Worm (Caenorhabditis elegans) whole organism, L4 larva: Measurements from ENCODE around the gene unc-68.

Experiments
- D1046.2 ChIP-seq: fragments of 200-800 bp; sonication (Bioruptor generic); IDR thresholded peaks from 2 replicates; pipeline ENCODE4 v1.3.6; 2022; ENCODE audit warnings: missing genetic modification characterization, missing compliant biosample characterization
- F26F4.8 ChIP-seq: fragments of 200-800 bp; sonication (Bioruptor generic); conservative IDR thresholded peaks from 2 replicates; pipeline ENCODE4 v1.3.6; 2022; ENCODE audit warnings: missing genetic modification characterization, missing compliant biosample characterization
- F44E2.7 ChIP-seq: fragments of 200-800 bp; sonication (Bioruptor generic); IDR thresholded peaks from 2 replicates; pipeline ENCODE4 v2.1.2; 2022; ENCODE audit warnings: missing genetic modification characterization, missing compliant biosample characterization
- T26A8.4 ChIP-seq: fragments of 200-800 bp; sonication (Bioruptor generic); IDR thresholded peaks from 2 replicates; pipeline ENCODE4 v1.3.6; 2022; ENCODE audit warnings: missing genetic modification characterization, missing compliant biosample characterization
- Y105C5A.15 ChIP-seq: fragments of 200-800 bp; sonication (Bioruptor generic); IDR thresholded peaks from 2 replicates; pipeline ENCODE4 v1.3.6; 2022; ENCODE audit warnings: missing genetic modification characterization, missing compliant biosample characterization
- Y48G9A.11 ChIP-seq: fragments of 200-800 bp; sonication (Bioruptor generic); IDR thresholded peaks from 2 replicates; pipeline ENCODE4 v1.3.6; 2022; ENCODE audit warnings: missing genetic modification reagents, missing genetic modification characterization, missing compliant biosample characterization
- Y5F2A.4 ChIP-seq: fragments of 200-800 bp; sonication (Bioruptor generic); optimal IDR thresholded peaks from 2 replicates; lab custom pipeline; 2018; ENCODE audit warnings: mild to moderate bottlenecking, missing genetic modification characterization, missing compliant biosample characterization
- aha-1 ChIP-seq: fragments of 150-350 bp; peaks from one replicate; lab custom pipeline; 2014; ENCODE audit warnings: missing biosample characterization, missing genetic modification characterization
- aly-2 ChIP-seq: sonication (generic microtip); optimal IDR thresholded peaks from 2 replicates; lab custom pipeline; 2018; ENCODE audit warnings: missing biosample characterization, missing genetic modification characterization
- attf-4 ChIP-seq: sonication (generic microtip); optimal IDR thresholded peaks from 3 replicates; lab custom pipeline; 2017; ENCODE audit warnings: missing biosample characterization, missing genetic modification characterization
- ceh-44 ChIP-seq: fragments of 200-800 bp; sonication (Bioruptor generic); IDR thresholded peaks from 2 replicates; pipeline ENCODE4 v1.3.6; 2022; ENCODE audit warnings: missing genetic modification reagents, missing genetic modification characterization, missing compliant biosample characterization
- ceh-82 ChIP-seq: sonication (generic microtip); optimal IDR thresholded peaks from 2 replicates; lab custom pipeline; 2017; ENCODE audit warnings: missing biosample characterization, missing genetic modification characterization
- cey-2 ChIP-seq: sonication (generic microtip); optimal IDR thresholded peaks from 3 replicates; lab custom pipeline; 2017; ENCODE audit warnings: missing genetic modification characterization, mild to moderate bottlenecking, missing compliant biosample characterization, antibody characterized with exemption, borderline replicate concordance; ENCODE audit not compliant: insufficient read depth
- dmd-8 ChIP-seq: fragments of 200-800 bp; sonication (Bioruptor generic); IDR thresholded peaks from 2 replicates; pipeline ENCODE4 v1.3.6; 2022; ENCODE audit warnings: missing genetic modification characterization, missing compliant biosample characterization
- fos-1 ChIP-seq: fragments of 150-350 bp; optimal IDR thresholded peaks from 2 replicates; lab custom pipeline; 2014; ENCODE audit warnings: missing biosample characterization, missing genetic modification characterization
- gei-8 ChIP-seq: fragments of 200-800 bp; sonication (Bioruptor generic); optimal IDR thresholded peaks from 2 replicates; lab custom pipeline; 2018; ENCODE audit warnings: mild to moderate bottlenecking, missing genetic modification characterization, missing compliant biosample characterization
- hif-1 ChIP-seq, 2 experiments: sonication (generic microtip); optimal IDR thresholded peaks; 2 replicates each; lab custom pipeline; 2016 to 2017; ENCODE audit warnings: missing compliant biosample characterization in 2 of 2, missing genetic modification characterization in 2 of 2, missing genetic modification reagents in 2 of 2, missing genotype in 2 of 2, mild to moderate bottlenecking in 1 of 2
- jun-1 ChIP-seq: fragments of 150-350 bp; optimal IDR thresholded peaks from 2 replicates; lab custom pipeline; 2014; ENCODE audit warnings: missing biosample characterization, missing genetic modification reagents, missing genetic modification characterization
- lim-7 ChIP-seq: fragments of 200-800 bp; sonication (Bioruptor generic); IDR thresholded peaks from 2 replicates; pipeline ENCODE4 v1.3.6; 2022; ENCODE audit warnings: missing genetic modification characterization, missing compliant biosample characterization
- lin-29 ChIP-seq: fragments of 200-800 bp; sonication (Bioruptor generic); IDR thresholded peaks from 2 replicates; pipeline ENCODE4 v1.3.6; 2022; ENCODE audit warnings: missing genetic modification reagents, missing genetic modification characterization, missing compliant biosample characterization
- lin-38 ChIP-seq: fragments of 200-800 bp; sonication (Bioruptor generic); IDR thresholded peaks from 2 replicates; pipeline ENCODE4 v1.3.6; 2022; ENCODE audit warnings: missing genetic modification reagents, missing genetic modification characterization, missing compliant biosample characterization
- madf-5 ChIP-seq, 2 experiments: fragments of 200-800 bp; sonication (Bioruptor generic); IDR thresholded peaks; 2 replicates each; pipeline ENCODE4 v1.3.6; 2022; ENCODE audit warnings: missing compliant biosample characterization in 2 of 2, missing genetic modification characterization in 2 of 2
- madf-9 ChIP-seq: fragments of 200-800 bp; sonication (Bioruptor generic); conservative IDR thresholded peaks from 2 replicates; pipeline ENCODE4 v1.3.6; 2022; ENCODE audit warnings: missing genetic modification reagents, missing genetic modification characterization, missing compliant biosample characterization
- mdl-1 ChIP-seq, 2 experiments: fragments of 150-350 bp in 1 of 2; sonication (generic microtip) in 1 of 2; optimal IDR thresholded peaks; 2 replicates each; lab custom pipeline; 2014 to 2017; ENCODE audit warnings: missing biosample characterization in 2 of 2, missing genetic modification characterization in 2 of 2
- mep-1 ChIP-seq: fragments of 150-350 bp; sonication (generic microtip); optimal IDR thresholded peaks from 3 replicates; lab custom pipeline; 2014; ENCODE audit warnings: missing biosample characterization, missing genetic modification characterization
- mes-2 ChIP-seq: sonication (generic microtip); optimal IDR thresholded peaks from 2 replicates; lab custom pipeline; 2016; ENCODE audit warnings: missing genotype, mild to moderate bottlenecking, missing genetic modification characterization, missing compliant biosample characterization; ENCODE audit not compliant: poor library complexity, severe bottlenecking
- mxl-3 ChIP-seq: fragments of 200-800 bp; sonication (Bioruptor generic); optimal IDR thresholded peaks from 2 replicates; lab custom pipeline; 2018; ENCODE audit warnings: mild to moderate bottlenecking, missing genetic modification characterization, missing compliant biosample characterization
- nhr-10 ChIP-seq: fragments of 150-350 bp; optimal IDR thresholded peaks from 2 replicates; lab custom pipeline; 2014; ENCODE audit warnings: missing biosample characterization, missing genetic modification characterization
- nhr-28 ChIP-seq: fragments of 150-350 bp; optimal IDR thresholded peaks from 2 replicates; lab custom pipeline; 2014; ENCODE audit warnings: missing biosample characterization, missing genetic modification characterization
- nhr-41 ChIP-seq: fragments of 200-800 bp; sonication (Bioruptor generic); IDR thresholded peaks from 2 replicates; pipeline ENCODE4 v1.3.6; 2022; ENCODE audit warnings: missing genetic modification reagents, missing genetic modification characterization, missing compliant biosample characterization
- nhr-48 ChIP-seq: sonication (generic microtip); optimal IDR thresholded peaks from 2 replicates; lab custom pipeline; 2016; ENCODE audit warnings: mild to moderate bottlenecking, missing genetic modification characterization, missing compliant biosample characterization
- nhr-6 ChIP-seq: fragments of 150-350 bp; optimal IDR thresholded peaks from 2 replicates; lab custom pipeline; 2014; ENCODE audit warnings: missing biosample characterization, missing genetic modification characterization
- nhr-76 ChIP-seq: fragments of 150-350 bp; optimal IDR thresholded peaks from 2 replicates; lab custom pipeline; 2014; ENCODE audit warnings: missing biosample characterization, missing genetic modification characterization
- rbr-2 ChIP-seq: sonication (generic microtip); optimal IDR thresholded peaks from 2 replicates; lab custom pipeline; 2016; ENCODE audit warnings: missing genotype, missing genetic modification characterization, missing compliant biosample characterization
- saeg-2 ChIP-seq: fragments of 200-800 bp; sonication (Bioruptor generic); IDR thresholded peaks from 2 replicates; pipeline ENCODE4 v1.3.6; 2022; ENCODE audit warnings: missing genetic modification reagents, missing genetic modification characterization, missing compliant biosample characterization
- unc-130 ChIP-seq: sonication (generic microtip); optimal IDR thresholded peaks from 2 replicates; lab custom pipeline; 2016; ENCODE audit warnings: missing genetic modification reagents, missing genetic modification characterization, missing compliant biosample characterization
- unc-39 ChIP-seq: sonication (generic microtip); optimal IDR thresholded peaks from 2 replicates; lab custom pipeline; 2017; ENCODE audit warnings: missing biosample characterization, missing genetic modification characterization
- unc-62 ChIP-seq, 3 experiments: fragments of 150-350 bp in 1 of 3; sonication (generic microtip); optimal IDR thresholded peaks in 2 of 3; peaks in 1 of 3; 1 replicate in 1 of 3; 2 replicates in 2 of 3; lab custom pipeline; 2014 to 2017; ENCODE audit warnings: missing biosample characterization in 3 of 3, missing genetic modification characterization in 3 of 3, missing genetic modification reagents in 3 of 3, missing genotype in 1 of 3
- vab-7 ChIP-seq: fragments of 200-800 bp; sonication (Bioruptor generic); IDR thresholded peaks from 2 replicates; pipeline ENCODE4 v1.3.6; 2022; ENCODE audit warnings: missing genetic modification reagents, missing genetic modification characterization, missing compliant biosample characterization
- zag-1 ChIP-seq: fragments of 150-350 bp; optimal IDR thresholded peaks from 2 replicates; lab custom pipeline; 2014; ENCODE audit warnings: missing biosample characterization, missing genetic modification characterization
- zfp-2 ChIP-seq: sonication (generic microtip); optimal IDR thresholded peaks from 2 replicates; lab custom pipeline; 2016; ENCODE audit warnings: mild to moderate bottlenecking, missing genetic modification characterization, missing compliant biosample characterization
- zfp-3 ChIP-seq: fragments of 200-800 bp; sonication (Bioruptor generic); conservative IDR thresholded peaks from 2 replicates; pipeline ENCODE4 v1.3.6; 2022; ENCODE audit warnings: missing genetic modification reagents, missing genetic modification characterization, missing compliant biosample characterization
- zip-11 ChIP-seq: fragments of 200-800 bp; sonication (Bioruptor generic); IDR thresholded peaks from 2 replicates; pipeline ENCODE4 v1.3.6; 2022; ENCODE audit warnings: missing genetic modification characterization, missing compliant biosample characterization

The unc-68 gene

ce11 chrV:6928938-6929337 is at the start of gene unc-68:
Gene unc-68 (minus strand): TSS chrV:6929038.
- TF ChIP-seq rbr-2 (no peak), lin-38 (GFP tag; lab: Robert Waterston, UW) (no peak), aha-1 (peak; percentile 52)

ce11 chrV:6976047-6976446 is 47.2 kb upstream of the unc-68 start, which contains the start of gene srx-16:
Gene srx-16 (plus strand): TSS chrV:6976347.
- TF ChIP-seq lin-29 (GFP tag; lab: Robert Waterston, UW) (no peak), unc-62 (GFP tag; optimal IDR thresholded peaks at IDR 0.05 in 1 of 2; lab: Kevin White, UChicago) (peak in 1 of 2 experiments; percentile 32), unc-62 (tag; optimal IDR thresholded peaks at IDR 0.05; lab: Kevin White, UChicago) (no peak), nhr-6 (tag; lab: Kevin White, UChicago) (no peak)

DNA sequence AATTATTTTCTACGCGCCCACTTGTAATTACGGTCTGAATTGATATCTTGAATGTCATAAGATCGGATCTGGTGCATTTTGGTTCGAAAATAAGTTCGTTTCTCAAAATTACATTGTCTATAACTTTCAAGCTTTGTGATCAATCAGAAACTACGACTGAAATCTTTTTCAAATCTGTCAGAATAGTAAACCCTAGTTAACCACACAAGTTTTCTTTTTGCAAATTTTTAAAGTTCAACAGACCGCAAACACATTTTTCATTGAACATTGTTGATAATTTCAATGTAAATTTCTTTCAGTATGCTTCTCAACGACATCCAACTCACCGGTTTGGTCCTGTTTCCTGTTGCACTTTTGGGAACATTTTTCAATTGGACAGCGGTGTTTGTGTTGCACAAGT is 42.7 kb upstream of the unc-68 start, which contains the start of gene srx-59:
Gene srx-59, plus strand, starts transcription at position 301 of the 400 bp plus-strand sequence.
- TF ChIP-seq F26F4.8 (GFP tag; lab: Robert Waterston, UW) (no peak), madf-5 (GFP tag; IDR thresholded peaks at IDR 0.05; lab: Robert Waterston, UW) (no peak), unc-62 (GFP tag; optimal IDR thresholded peaks at IDR 0.05 in 1 of 2; lab: Kevin White, UChicago) (peak in 1 of 2 experiments; percentile 19), unc-62 (tag; optimal IDR thresholded peaks at IDR 0.05; lab: Kevin White, UChicago) (no peak), hif-1 (tag; optimal IDR thresholded peaks at IDR 0.05; lab: Kevin White, UChicago) (no peak), aly-2 (no peak)

DNA sequence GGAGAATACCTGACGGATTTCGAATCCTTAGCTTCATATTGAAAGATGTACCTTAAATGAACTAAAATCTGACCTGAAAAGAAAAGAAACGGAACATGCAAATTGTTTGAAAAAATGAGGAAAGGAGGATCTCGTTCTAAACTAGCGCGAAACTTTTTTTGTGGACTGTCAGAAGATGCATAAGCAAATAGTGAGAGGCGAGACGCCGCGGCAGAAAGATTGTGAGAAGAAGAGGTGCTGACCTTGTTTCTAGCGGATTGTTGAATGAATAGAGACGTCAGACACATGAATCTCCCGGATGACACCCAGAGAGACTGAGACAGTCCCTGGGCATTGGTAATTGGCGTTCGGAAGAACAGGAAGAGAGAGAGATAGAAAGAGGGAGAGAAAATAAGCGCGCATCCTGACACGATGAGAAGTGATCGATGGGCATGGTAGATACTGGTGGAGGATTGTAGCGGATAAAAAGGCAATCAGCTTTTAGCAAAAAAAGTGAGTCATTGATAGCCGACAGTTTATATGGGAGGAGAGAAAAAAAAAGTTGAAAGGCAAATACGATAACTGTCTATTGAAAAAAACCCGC is 41.2 kb upstream of the unc-68 start, which contains the start of gene ptr-15:
Gene ptr-15, minus strand, starts transcription at position 51 of the 583 bp plus-strand sequence.
- TF ChIP-seq lim-7 (no peak), nhr-28 (tag; lab: Kevin White, UChicago) (peak; percentile 32), dmd-8 (GFP tag; lab: Robert Waterston, UW) (no peak), cey-2 (tag; lab: Kevin White, UChicago) (no peak), F44E2.7 (GFP tag; lab: Robert Waterston, UW) (no peak), madf-9 (GFP tag; lab: Robert Waterston, UW) (no peak), fos-1 (no peak), T26A8.4 (GFP tag; lab: Robert Waterston, UW) (no peak), ceh-82 (tag; lab: Kevin White, UChicago) (no peak), saeg-2 (GFP tag; lab: Robert Waterston, UW) (no peak), zip-11 (no peak), Y5F2A.4 (no peak), mep-1 (no peak), aha-1 (no peak), unc-39 (no peak), vab-7 (GFP tag; lab: Robert Waterston, UW) (no peak), zfp-3 (GFP tag; lab: Robert Waterston, UW) (no peak), zag-1 (tag; lab: Kevin White, UChicago) (no peak), ceh-44 (GFP tag; lab: Robert Waterston, UW) (no peak), unc-62 (GFP tag; optimal IDR thresholded peaks at IDR 0.05 in 1 of 2; lab: Kevin White, UChicago) (peak in 1 of 2 experiments; percentile 10), unc-62 (tag; optimal IDR thresholded peaks at IDR 0.05; lab: Kevin White, UChicago) (no peak), lin-38 (GFP tag; lab: Robert Waterston, UW) (no peak), Y105C5A.15 (GFP tag; lab: Robert Waterston, UW) (no peak), jun-1 (no peak), zfp-2 (no peak), D1046.2 (GFP tag; lab: Robert Waterston, UW) (no peak), attf-4 (tag; lab: Kevin White, UChicago) (no peak), nhr-48 (tag; lab: Kevin White, UChicago) (peak; percentile 21), Y48G9A.11 (GFP tag; lab: Robert Waterston, UW) (no peak), mdl-1 (tag; optimal IDR thresholded peaks at IDR 0.05; lab: Kevin White, UChicago) (peak in 1 of 2 experiments; percentile 35), unc-130 (GFP tag; lab: Kevin White, UChicago) (no peak), nhr-10 (no peak), mes-2 (no peak), gei-8 (GFP tag; lab: Kevin White, UChicago) (no peak), nhr-76 (tag; lab: Kevin White, UChicago) (no peak), nhr-41 (GFP tag; lab: Robert Waterston, UW) (no peak), mxl-3 (peak; percentile 70), aly-2 (no peak), hif-1 (tag; optimal IDR thresholded peaks at IDR 0.05; lab: Kevin White, UChicago) (no peak)
